Fruit fly (Drosophila melanogaster): Measurements from ENCODE around the gene mRpL1.

DNA sequence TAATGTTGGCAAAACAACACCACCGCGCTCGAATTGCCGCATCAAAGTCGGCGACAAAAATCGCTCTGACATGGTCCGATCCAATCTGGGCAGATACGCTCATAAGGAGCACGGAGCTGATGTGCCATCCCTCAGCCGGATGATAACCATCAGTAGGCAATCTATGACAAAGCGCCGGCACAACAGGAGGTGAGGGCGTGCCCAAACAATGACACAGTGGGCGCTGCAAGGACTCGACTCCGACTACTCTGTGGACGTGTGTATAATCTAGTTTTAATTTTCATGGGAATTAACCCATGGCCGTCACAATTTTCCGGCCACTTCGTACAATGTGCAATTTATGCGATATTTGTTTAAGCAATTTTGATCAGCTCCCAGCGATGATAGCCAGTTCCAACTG, 26.2 kb upstream of the mRpL1 start:
- TF ChIP-seq bab1 (GFP tag; optimal IDR thresholded peaks at IDR 0.05) = no peak
- TF ChIP-seq Clk (GFP tag; optimal IDR thresholded peaks at IDR 0.05) = no peak
- no peak for TF ChIP-seq kay (GFP tag; ENCODE audit: borderline replicate concordance)
- TF ChIP-seq cnc (optimal IDR thresholded peaks at IDR 0.05) = no peak
- TF ChIP-seq tj (GFP tag; optimal IDR thresholded peaks at IDR 0.05) = no peak
- no peak for TF ChIP-seq CG12768 (GFP tag; optimal IDR thresholded peaks at IDR 0.05)
- TF ChIP-seq Mnt (GFP tag; optimal IDR thresholded peaks at IDR 0.05) = no peak
- TF ChIP-seq pad (GFP tag; optimal IDR thresholded peaks at IDR 0.05) = no peak
- no peak for TF ChIP-seq Hr96 (GFP tag; optimal IDR thresholded peaks at IDR 0.05)
- no peak for TF ChIP-seq CG14711 (tag; optimal IDR thresholded peaks at IDR 0.05)
- TF ChIP-seq CG33017 (tag; optimal IDR thresholded peaks at IDR 0.05) = no peak

Measured in whole organism, adult.